Worm (Caenorhabditis elegans) whole organism, mixed stage, embryonic: ENCODE data around the gene srj-11.

Experiments used
- M03D4.4 ChIP-seq: sonication (generic microtip); optimal IDR thresholded peaks from 2 replicates; lab custom pipeline; 2017; ENCODE audit warnings: mild to moderate bottlenecking, missing genetic modification characterization, missing compliant biosample characterization
- bed-3 ChIP-seq: fragments of 200-800 bp; sonication (Bioruptor generic); optimal IDR thresholded peaks from 3 replicates; lab custom pipeline; 2018; ENCODE audit warnings: mild to moderate bottlenecking, missing genetic modification characterization, moderate library complexity, missing compliant biosample characterization
- blmp-1 ChIP-seq: fragments of 150-350 bp; optimal IDR thresholded peaks from 2 replicates; lab custom pipeline; 2014; ENCODE audit warnings: missing biosample characterization, missing genetic modification characterization
- ceh-39 ChIP-seq: fragments of 150-350 bp; optimal IDR thresholded peaks from 2 replicates; lab custom pipeline; 2014; ENCODE audit warnings: missing biosample characterization, missing genetic modification characterization
- ceh-43 ChIP-seq: fragments of 200-800 bp; sonication (Bioruptor generic); optimal IDR thresholded peaks from 2 replicates; lab custom pipeline; 2018; ENCODE audit warnings: mild to moderate bottlenecking, missing genetic modification characterization, moderate library complexity, missing compliant biosample characterization
- ceh-83 ChIP-seq: fragments of 200-800 bp; sonication (Bioruptor generic); optimal IDR thresholded peaks from 2 replicates; lab custom pipeline; 2018; ENCODE audit warnings: mild to moderate bottlenecking, missing genetic modification characterization, missing compliant biosample characterization
- ces-1 ChIP-seq: fragments of 150-350 bp; optimal IDR thresholded peaks from 2 replicates; lab custom pipeline; 2014; ENCODE audit warnings: missing biosample characterization, missing genetic modification reagents, missing genetic modification characterization
- cnd-1 ChIP-seq: fragments of 200-800 bp; sonication (Bioruptor generic); optimal IDR thresholded peaks from 2 replicates; lab custom pipeline; 2018; ENCODE audit warnings: mild to moderate bottlenecking, missing genetic modification characterization, missing compliant biosample characterization
- drap-1 ChIP-seq: fragments of 200-800 bp; sonication (Bioruptor generic); optimal IDR thresholded peaks from 3 replicates; lab custom pipeline; 2018; ENCODE audit warnings: mild to moderate bottlenecking, missing genetic modification characterization, missing compliant biosample characterization
- elt-1 ChIP-seq: sonication (generic microtip); optimal IDR thresholded peaks from 2 replicates; lab custom pipeline; 2017; ENCODE audit warnings: missing genetic modification characterization, mild to moderate bottlenecking, missing compliant biosample characterization, antibody characterized with exemption, moderate library complexity, borderline replicate concordance; ENCODE audit not compliant: insufficient read depth
- elt-3 ChIP-seq: fragments of 150-350 bp; optimal IDR thresholded peaks from 2 replicates; lab custom pipeline; 2014; ENCODE audit warnings: missing biosample characterization, missing genetic modification characterization
- flh-1 ChIP-seq: fragments of 200-800 bp; sonication (Bioruptor generic); optimal IDR thresholded peaks from 2 replicates; lab custom pipeline; 2018; ENCODE audit warnings: mild to moderate bottlenecking, missing genetic modification characterization, moderate library complexity, missing compliant biosample characterization
- ham-2 ChIP-seq: fragments of 200-800 bp; sonication (Bioruptor generic); optimal IDR thresholded peaks from 2 replicates; lab custom pipeline; 2018; ENCODE audit warnings: mild to moderate bottlenecking, missing genetic modification characterization, missing compliant biosample characterization
- hlh-1 ChIP-seq: fragments of 150-350 bp; optimal IDR thresholded peaks from 2 replicates; lab custom pipeline; 2014; ENCODE audit warnings: missing biosample characterization, missing genetic modification reagents, missing genetic modification characterization
- lin-13 ChIP-seq: fragments of 150-350 bp; optimal IDR thresholded peaks from 2 replicates; lab custom pipeline; 2014; ENCODE audit warnings: missing biosample characterization, missing genetic modification characterization
- lin-32 ChIP-seq: fragments of 200-800 bp; sonication (Bioruptor generic); optimal IDR thresholded peaks from 2 replicates; lab custom pipeline; 2018; ENCODE audit warnings: mild to moderate bottlenecking, missing genetic modification characterization, missing compliant biosample characterization
- lsy-2 ChIP-seq: fragments of 150-350 bp; optimal IDR thresholded peaks from 2 replicates; lab custom pipeline; 2014; ENCODE audit warnings: missing biosample characterization, missing genetic modification characterization
- mab-5 ChIP-seq: fragments of 150-350 bp; optimal IDR thresholded peaks from 2 replicates; lab custom pipeline; 2014; ENCODE audit warnings: missing biosample characterization, missing genetic modification characterization
- mep-1 ChIP-seq: fragments of 150-350 bp; optimal IDR thresholded peaks from 2 replicates; lab custom pipeline; 2017; ENCODE audit warnings: missing biosample characterization, missing genetic modification reagents, missing genetic modification characterization, inconsistent platforms
- mls-2 ChIP-seq: sonication (generic microtip); optimal IDR thresholded peaks from 2 replicates; lab custom pipeline; 2016; ENCODE audit warnings: mild to moderate bottlenecking, missing genetic modification characterization, moderate library complexity, missing compliant biosample characterization
- nhr-2 ChIP-seq: fragments of 150-350 bp; optimal IDR thresholded peaks from 2 replicates; lab custom pipeline; 2014; ENCODE audit warnings: missing biosample characterization, missing genetic modification characterization
- nhr-237 ChIP-seq: fragments of 150-350 bp; optimal IDR thresholded peaks from 2 replicates; lab custom pipeline; 2014; ENCODE audit warnings: missing biosample characterization, missing genetic modification characterization
- nhr-28 ChIP-seq: fragments of 150-350 bp; optimal IDR thresholded peaks from 2 replicates; lab custom pipeline; 2014; ENCODE audit warnings: missing biosample characterization, missing genetic modification characterization
- pha-4 ChIP-seq: fragments of 150-350 bp; optimal IDR thresholded peaks from 2 replicates; lab custom pipeline; 2018; ENCODE audit warnings: missing biosample characterization, missing genetic modification reagents, missing genetic modification characterization
- sem-2 ChIP-seq: fragments of 200-800 bp; sonication (Bioruptor generic); optimal IDR thresholded peaks from 2 replicates; lab custom pipeline; 2018; ENCODE audit warnings: mild to moderate bottlenecking, missing genetic modification characterization, missing compliant biosample characterization
- snpc-4 ChIP-seq: fragments of 150-350 bp; optimal IDR thresholded peaks from 2 replicates; lab custom pipeline; 2014; ENCODE audit warnings: missing biosample characterization, missing genetic modification characterization
- sptf-1 ChIP-seq: sonication (generic microtip); optimal IDR thresholded peaks from 2 replicates; lab custom pipeline; 2017; ENCODE audit warnings: mild to moderate bottlenecking, missing genetic modification characterization, moderate library complexity, missing compliant biosample characterization
- tbx-8 ChIP-seq: fragments of 200-800 bp; sonication (Bioruptor generic); optimal IDR thresholded peaks from 2 replicates; lab custom pipeline; 2018; ENCODE audit warnings: mild to moderate bottlenecking, missing genetic modification characterization, moderate library complexity, missing compliant biosample characterization
- unc-120 ChIP-seq: sonication (generic microtip); optimal IDR thresholded peaks from 2 replicates; lab custom pipeline; 2017; ENCODE audit warnings: missing genetic modification characterization, missing compliant biosample characterization; ENCODE audit not compliant: poor library complexity, severe bottlenecking
- unc-39 ChIP-seq: fragments of 150-350 bp; optimal IDR thresholded peaks from 2 replicates; lab custom pipeline; 2014; ENCODE audit warnings: missing biosample characterization, missing genetic modification characterization
- unc-62 ChIP-seq: fragments of 150-350 bp; optimal IDR thresholded peaks from 2 replicates; lab custom pipeline; 2014; ENCODE audit warnings: missing biosample characterization, missing genetic modification reagents, missing genetic modification characterization
- zip-8 ChIP-seq: fragments of 150-350 bp; optimal IDR thresholded peaks from 2 replicates; lab custom pipeline; 2014; ENCODE audit warnings: missing biosample characterization, missing genetic modification characterization
- ztf-11 ChIP-seq: fragments of 150-350 bp; optimal IDR thresholded peaks from 2 replicates; lab custom pipeline; 2014; ENCODE audit warnings: missing biosample characterization, missing genetic modification characterization

Gene srj-11

ce11 chrV:3210147-3210546, 31.1 kb upstream of the srj-11 start, which contains the start of gene apx-1:
TSS of gene apx-1 (plus strand) at chrV:3210196.
- TF ChIP-seq snpc-4 (tag; lab: Kevin White, UChicago) = no peak
- no peak for TF ChIP-seq blmp-1 (tag; lab: Kevin White, UChicago)
- no peak for TF ChIP-seq lin-13 (tag; lab: Kevin White, UChicago)
- no peak for TF ChIP-seq ceh-83 (GFP tag; lab: Kevin White, UChicago)
- TF ChIP-seq nhr-2 = no peak
- no peak for TF ChIP-seq mab-5 (tag; lab: Kevin White, UChicago)
- TF ChIP-seq ces-1 (GFP tag; lab: Kevin White, UChicago) = no peak
- TF ChIP-seq elt-1 (tag; lab: Kevin White, UChicago) = no peak
- TF ChIP-seq ceh-43 = no peak
- TF ChIP-seq bed-3 (GFP tag; lab: Kevin White, UChicago) = no peak
- TF ChIP-seq lin-32 (GFP tag; lab: Kevin White, UChicago) = no peak
- TF ChIP-seq ham-2 (GFP tag; lab: Kevin White, UChicago) = no peak

DNA sequence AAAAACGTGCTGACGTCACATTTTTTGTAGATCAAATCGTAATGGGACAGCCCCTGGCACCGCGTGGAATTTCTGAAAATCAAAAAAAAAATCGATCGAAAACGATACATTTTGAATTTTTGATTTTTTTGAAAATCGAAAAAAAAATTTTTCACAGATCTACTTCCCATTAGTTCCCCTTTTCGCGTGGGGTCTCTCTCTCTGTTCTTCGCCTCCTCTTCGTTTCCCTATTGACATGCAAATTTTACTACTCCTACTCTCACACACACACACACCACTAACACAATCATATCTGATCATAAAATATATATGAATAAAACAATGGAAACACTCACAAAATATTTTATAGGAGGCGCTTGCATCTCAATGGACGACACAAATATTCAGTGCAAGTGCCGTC, 22.6 kb upstream of the srj-11 start:
- TF ChIP-seq hlh-1 (no peak), unc-120 (no peak), ceh-83 (GFP tag; lab: Kevin White, UChicago) (no peak), pha-4 (tag; lab: Kevin White, UChicago) (no peak), drap-1 (GFP tag; lab: Kevin White, UChicago) (no peak), mep-1 (tag; lab: Kevin White, UChicago) (no peak), tbx-8 (GFP tag; lab: Kevin White, UChicago) (no peak), elt-1 (tag; lab: Kevin White, UChicago) (no peak), elt-3 (tag; lab: Kevin White, UChicago) (no peak), mls-2 (tag; lab: Kevin White, UChicago) (no peak), nhr-2 (no peak), unc-39 (no peak), sptf-1 (tag; lab: Kevin White, UChicago) (no peak), ztf-11 (tag; lab: Kevin White, UChicago) (no peak), bed-3 (GFP tag; lab: Kevin White, UChicago) (no peak), nhr-237 (tag; lab: Kevin White, UChicago) (no peak), cnd-1 (tag; lab: Kevin White, UChicago) (no peak), nhr-28 (tag; lab: Kevin White, UChicago) (no peak)

ce11 chrV:3227373-3227772, 13.9 kb upstream of the srj-11 start, which contains the start of gene K08D9.2:
TSS of gene K08D9.2 (plus strand) at chrV:3227673.
- TF ChIP-seq ceh-83 (GFP tag; lab: Kevin White, UChicago) = no peak
- no peak for TF ChIP-seq elt-1 (tag; lab: Kevin White, UChicago)
- TF ChIP-seq mls-2 (tag; lab: Kevin White, UChicago) = no peak
- no peak for TF ChIP-seq ceh-39
- TF ChIP-seq M03D4.4 (tag; lab: Kevin White, UChicago) = no peak
- TF ChIP-seq lsy-2 = no peak
- TF ChIP-seq lin-32 (GFP tag; lab: Kevin White, UChicago) = no peak
- no peak for TF ChIP-seq sem-2 (GFP tag; lab: Kevin White, UChicago)
- TF ChIP-seq snpc-4 (tag; lab: Kevin White, UChicago) = no peak
- no peak for TF ChIP-seq lin-13 (tag; lab: Kevin White, UChicago)
- TF ChIP-seq mab-5 (tag; lab: Kevin White, UChicago) = no peak
- TF ChIP-seq zip-8 (tag; lab: Kevin White, UChicago) = no peak
- TF ChIP-seq nhr-237 (tag; lab: Kevin White, UChicago) = no peak
- TF ChIP-seq unc-62 (GFP tag; lab: Kevin White, UChicago) = no peak
- no peak for TF ChIP-seq hlh-1
- TF ChIP-seq nhr-2 = no peak
- no peak for TF ChIP-seq mep-1 (tag; lab: Kevin White, UChicago)

DNA sequence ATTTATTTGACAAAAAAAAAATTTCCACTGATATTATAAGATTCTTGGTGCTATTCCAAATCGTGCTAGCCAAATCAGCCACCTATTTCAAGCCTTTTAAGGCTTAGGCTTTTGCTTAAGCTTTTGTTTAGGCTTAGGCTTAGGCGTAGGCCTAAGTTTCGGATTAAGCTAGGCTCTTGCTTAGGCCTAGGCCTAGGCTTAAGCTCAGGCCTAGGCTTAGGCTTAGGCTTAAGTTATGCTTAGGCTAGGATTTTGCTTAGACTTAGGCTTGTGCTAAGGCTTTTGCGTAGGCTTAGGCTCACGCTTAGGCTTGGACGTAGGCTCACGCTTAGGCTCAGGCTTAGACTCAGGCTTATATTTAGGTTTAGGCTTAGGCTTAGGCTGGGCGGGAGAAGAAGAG, 11.1 kb upstream of the srj-11 start:
- TF ChIP-seq mep-1 (tag; lab: Kevin White, UChicago) = no peak
- no peak for TF ChIP-seq elt-1 (tag; lab: Kevin White, UChicago)
- TF ChIP-seq bed-3 (GFP tag; lab: Kevin White, UChicago) = no peak
- TF ChIP-seq sem-2 (GFP tag; lab: Kevin White, UChicago) = no peak
- TF ChIP-seq flh-1 = no peak
- TF ChIP-seq nhr-237 (tag; lab: Kevin White, UChicago) = no peak
- no peak for TF ChIP-seq blmp-1 (tag; lab: Kevin White, UChicago)
- TF ChIP-seq sptf-1 (tag; lab: Kevin White, UChicago) = no peak
- TF ChIP-seq ceh-39 = no peak
- no peak for TF ChIP-seq hlh-1
- no peak for TF ChIP-seq drap-1 (GFP tag; lab: Kevin White, UChicago)
- no peak for TF ChIP-seq M03D4.4 (tag; lab: Kevin White, UChicago)
- no peak for TF ChIP-seq zip-8 (tag; lab: Kevin White, UChicago)
- no peak for TF ChIP-seq mls-2 (tag; lab: Kevin White, UChicago)
- no peak for TF ChIP-seq lin-32 (GFP tag; lab: Kevin White, UChicago)
- TF ChIP-seq ces-1 (GFP tag; lab: Kevin White, UChicago) = no peak
